Worm (Caenorhabditis elegans): ENCODE results near the gene phy-4.

The phy-4 gene

ce11 chrV:19521351-19522278, 8.2 kb upstream of the phy-4 start (continued):
- TF ChIP-seq dmd-4 (tag; optimal IDR thresholded peaks at IDR 0.05), result no peak
- no peak for TF ChIP-seq R02D3.7 (tag; optimal IDR thresholded peaks at IDR 0.05)
- no peak for TF ChIP-seq sma-3 (GFP tag; optimal IDR thresholded peaks at IDR 0.05)
- TF ChIP-seq Y55F3AM.14 (GFP tag; optimal IDR thresholded peaks at IDR 0.05), result peak; percentile 25
- no peak for TF ChIP-seq elt-3 (tag; optimal IDR thresholded peaks at IDR 0.05)

- no peak for TF ChIP-seq mbf-1 (tag; optimal IDR thresholded peaks at IDR 0.05)
- peak; percentile 52 for TF ChIP-seq ama-1 (optimal IDR thresholded peaks at IDR 0.05)
Observed at ce11 chrV:19520597-19521322, 7.3 kb upstream of the phy-4 start.

- peak; percentile 53 for TF ChIP-seq ztf-4 (tag; optimal IDR thresholded peaks at IDR 0.05)
- peak; percentile 20 for TF ChIP-seq Y55F3AM.14 (GFP tag; optimal IDR thresholded peaks at IDR 0.05)
- no peak for TF ChIP-seq ZK546.5 (tag; optimal IDR thresholded peaks at IDR 0.05)
- TF ChIP-seq ama-1 (optimal IDR thresholded peaks at IDR 0.05), result peak; percentile 76
Observed at ce11 chrV:19520130-19520529, 6.7 kb upstream of the phy-4 start.

ce11 chrV:19519511-19519934, 6.1 kb upstream of the phy-4 start:
- no peak for TF ChIP-seq sma-3 (GFP tag; optimal IDR thresholded peaks at IDR 0.05)
- TF ChIP-seq dmd-4 (tag; optimal IDR thresholded peaks at IDR 0.05), result no peak
- no peak for TF ChIP-seq ceh-82 (tag; optimal IDR thresholded peaks at IDR 0.05)
- TF ChIP-seq sem-4 (tag; optimal IDR thresholded peaks at IDR 0.05), result peak; percentile 10
- TF ChIP-seq mab-5 (tag; optimal IDR thresholded peaks at IDR 0.05), result no peak
- no peak for TF ChIP-seq lin-11 (tag; optimal IDR thresholded peaks at IDR 0.05)
- TF ChIP-seq ZK546.5 (tag; optimal IDR thresholded peaks at IDR 0.05), result no peak
- no peak for TF ChIP-seq nhr-10 (tag; optimal IDR thresholded peaks at IDR 0.05)
- TF ChIP-seq nhr-11 (tag; optimal IDR thresholded peaks at IDR 0.05), result no peak
- no peak for TF ChIP-seq ztf-1 (GFP tag; conservative IDR thresholded peaks at IDR 0.05)
- no peak for TF ChIP-seq fos-1 (tag; optimal IDR thresholded peaks at IDR 0.05)
- peak in 1 of 2 experiments; percentile 52 for TF ChIP-seq lsy-2 (tag; optimal IDR thresholded peaks at IDR 0.05)
- TF ChIP-seq Y55F3AM.14 (GFP tag; optimal IDR thresholded peaks at IDR 0.05), result peak; percentile 50
- TF ChIP-seq nhr-129 (tag; optimal IDR thresholded peaks at IDR 0.05), result no peak
- TF ChIP-seq nhr-21 (tag; optimal IDR thresholded peaks at IDR 0.05), result no peak
- no peak for TF ChIP-seq nhr-77 (tag; optimal IDR thresholded peaks at IDR 0.05)
- TF ChIP-seq ama-1 (optimal IDR thresholded peaks at IDR 0.05), result no peak
- TF ChIP-seq ztf-4 (tag; optimal IDR thresholded peaks at IDR 0.05), result peak; percentile 63
- TF ChIP-seq sma-9 (GFP tag; optimal IDR thresholded peaks at IDR 0.05), result no peak
- no peak for TF ChIP-seq sma-9 (tag; optimal IDR thresholded peaks at IDR 0.05)
- TF ChIP-seq crh-2 (tag; optimal IDR thresholded peaks at IDR 0.05), result peak; percentile 8

ce11 chrV:19518468-19519168, 5.2 kb upstream of the phy-4 start:
- TF ChIP-seq lsy-2 (tag; optimal IDR thresholded peaks at IDR 0.05), result no peak
- no peak for TF ChIP-seq sma-3 (GFP tag; optimal IDR thresholded peaks at IDR 0.05)
- no peak for TF ChIP-seq mab-5 (tag; optimal IDR thresholded peaks at IDR 0.05)
- TF ChIP-seq peb-1 (tag; optimal IDR thresholded peaks at IDR 0.05), result no peak
- TF ChIP-seq nhr-77 (tag; optimal IDR thresholded peaks at IDR 0.05), result no peak
- TF ChIP-seq nhr-23 (tag; optimal IDR thresholded peaks at IDR 0.05), result no peak
- no peak for TF ChIP-seq sma-9 (GFP tag; optimal IDR thresholded peaks at IDR 0.05)
- TF ChIP-seq sma-9 (tag; optimal IDR thresholded peaks at IDR 0.05), result no peak
- TF ChIP-seq nhr-129 (tag; optimal IDR thresholded peaks at IDR 0.05), result no peak
- no peak for TF ChIP-seq blmp-1 (tag; optimal IDR thresholded peaks at IDR 0.05; ENCODE audit: insufficient read depth)
- no peak for TF ChIP-seq unc-55 (GFP tag; optimal IDR thresholded peaks at IDR 0.05)
- no peak for TF ChIP-seq nhr-10 (tag; optimal IDR thresholded peaks at IDR 0.05)
